Fruit fly (Drosophila melanogaster): ENCODE results near the gene ATP6AP2.
A peak's percentile ranks its signal among the peaks of the same experiment; 100 is the strongest.

Gene ATP6AP2

DNA sequence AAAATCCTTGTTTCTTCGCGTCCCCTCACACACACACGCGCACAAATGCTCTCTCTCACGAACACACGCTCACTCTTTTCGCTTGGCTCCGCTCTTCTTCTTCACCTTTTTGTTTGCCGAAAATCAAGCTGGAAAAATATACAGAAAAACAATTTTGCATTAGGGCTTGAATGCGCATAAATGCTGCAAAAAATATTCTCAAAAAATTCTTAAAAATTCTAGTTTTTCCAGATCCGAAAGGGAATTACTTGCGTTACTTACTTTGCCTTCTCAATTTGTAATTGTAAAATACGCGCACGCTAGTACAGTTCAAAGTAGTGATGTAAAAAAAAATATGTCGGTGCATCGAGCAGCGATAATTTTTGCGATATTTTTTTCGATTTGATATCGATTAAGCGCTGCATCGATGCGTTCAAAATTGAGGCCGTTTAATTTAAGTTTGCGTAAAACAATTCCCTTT, 20.5 kb upstream of the ATP6AP2 start (continued):
- no peak for TF ChIP-seq CG31365 (tag; optimal IDR thresholded peaks at IDR 0.05)
- no peak for TF ChIP-seq dmrt99B (tag; optimal IDR thresholded peaks at IDR 0.05)
- TF ChIP-seq pzg (GFP tag; optimal IDR thresholded peaks at IDR 0.05) = peak; percentile 50
- TF ChIP-seq CG15269 (tag; optimal IDR thresholded peaks at IDR 0.05) = no peak
- peak; percentile 49 for TF ChIP-seq dm (GFP tag; optimal IDR thresholded peaks at IDR 0.05)
- TF ChIP-seq Ets65A (GFP tag) = no peak
- peak; percentile 31 for TF ChIP-seq sug (tag; optimal IDR thresholded peaks at IDR 0.05)
- peak; percentile 79 for TF ChIP-seq sna (GFP tag; IDR thresholded peaks at IDR 0.05; ENCODE audit: partially characterized antibody)
- peak; percentile 78; the same call in 2 of the 3 replicates for TF ChIP-seq zen2 (GFP tag; IDR thresholded peaks at IDR 0.05; ENCODE audit: partially characterized antibody)
- peak; percentile 66 for TF ChIP-seq CG10267 (tag; optimal IDR thresholded peaks at IDR 0.05)
- no peak for TF ChIP-seq Lhr (GFP tag; optimal IDR thresholded peaks at IDR 0.05)
- TF ChIP-seq vfl (GFP tag; optimal IDR thresholded peaks at IDR 0.05) = peak; percentile 28
- TF ChIP-seq HmgZ (tag; optimal IDR thresholded peaks at IDR 0.05) = peak; percentile 43
- TF ChIP-seq Fer1 (GFP tag; optimal IDR thresholded peaks at IDR 0.05) = peak; percentile 22
- TF ChIP-seq fd3F (GFP tag; optimal IDR thresholded peaks at IDR 0.05) = no peak
- TF ChIP-seq CG6854 (GFP tag; optimal IDR thresholded peaks at IDR 0.05) = no peak
- TF ChIP-seq CG2116 (GFP tag; optimal IDR thresholded peaks at IDR 0.05) = peak; percentile 97
- TF ChIP-seq CG6654 (GFP tag; optimal IDR thresholded peaks at IDR 0.05) = no peak
- TF ChIP-seq CG15601 (tag; optimal IDR thresholded peaks at IDR 0.05) = peak; percentile 14
- peak; percentile 6 for TF ChIP-seq Spps (tag; optimal IDR thresholded peaks at IDR 0.05)
- TF ChIP-seq Sox100B (GFP tag; optimal IDR thresholded peaks at IDR 0.05) = no peak
- TF ChIP-seq Pdp1 (GFP tag; optimal IDR thresholded peaks at IDR 0.05) = peak in 1 of 2 experiments; percentile 52
- TF ChIP-seq CTCF (GFP tag; optimal IDR thresholded peaks at IDR 0.05) = peak; percentile 76
- peak; percentile 81 for TF ChIP-seq BEAF-32 (GFP tag; optimal IDR thresholded peaks at IDR 0.05)
- TF ChIP-seq p53 (GFP tag; optimal IDR thresholded peaks at IDR 0.05) = no peak
- TF ChIP-seq lbe (GFP tag; optimal IDR thresholded peaks at IDR 0.05) = peak; percentile 48
- peak; percentile 54 for TF ChIP-seq CG12659 (GFP tag; optimal IDR thresholded peaks at IDR 0.05)
- TF ChIP-seq Hey (tag; optimal IDR thresholded peaks at IDR 0.05) = no peak
- TF ChIP-seq eve (GFP tag; optimal IDR thresholded peaks at IDR 0.05) = no peak
- TF ChIP-seq sisA (GFP tag; IDR thresholded peaks at IDR 0.05) = no peak
- peak; percentile 50 for TF ChIP-seq CG30020 (tag; optimal IDR thresholded peaks at IDR 0.05)
- peak; percentile 88 for TF ChIP-seq stwl (tag; optimal IDR thresholded peaks at IDR 0.05)
- TF ChIP-seq nmo (GFP tag; optimal IDR thresholded peaks at IDR 0.05) = peak; percentile 36
- TF ChIP-seq CoRest (tag; optimal IDR thresholded peaks at IDR 0.05) = peak; percentile 5
- TF ChIP-seq CG34376 (GFP tag; optimal IDR thresholded peaks at IDR 0.05) = peak; percentile 51
- peak; percentile 59 for TF ChIP-seq nom (GFP tag; optimal IDR thresholded peaks at IDR 0.05)

DNA sequence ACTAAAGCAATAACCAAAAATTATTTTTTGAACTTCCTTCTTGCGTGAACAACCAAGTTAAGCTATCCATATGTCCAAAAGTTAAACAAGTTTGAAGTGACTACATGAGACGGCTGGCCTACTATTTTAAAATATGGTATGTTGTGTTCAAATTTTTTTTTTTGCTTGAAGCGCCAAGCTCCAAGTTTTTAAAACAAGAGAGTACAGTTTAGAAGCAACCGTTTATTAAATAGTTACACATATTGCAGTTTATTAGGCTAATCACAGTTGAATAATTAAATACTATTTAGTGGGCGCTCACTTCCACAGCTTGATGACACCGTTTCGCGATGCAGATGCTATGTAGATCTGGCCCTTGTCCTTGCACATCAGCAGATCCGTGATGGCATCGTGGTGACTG, 19.9 kb upstream of the ATP6AP2 start, which contains the start of gene D1:
Gene D1 (minus strand): TSS at position 101 of the 400 bp plus-strand sequence.
- TF ChIP-seq CG10431 (GFP tag; optimal IDR thresholded peaks at IDR 0.05) (no peak), NC2β (GFP tag; optimal IDR thresholded peaks at IDR 0.05) (no peak), chm (GFP tag; IDR thresholded peaks at IDR 0.05) (no peak)
